Fruit fly (Drosophila melanogaster) whole organism, embryonic: Measurements from ENCODE around the gene CG1840.
A peak's percentile ranks its signal among the peaks of the same experiment; 100 is the strongest.

Source experiments
- CG13123 ChIP-seq: fragments of 200-800 bp; sonication (Bioruptor generic); optimal IDR thresholded peaks from 2 replicates; lab custom pipeline; 2016; ENCODE audit warnings: missing biosample characterization, missing genetic modification characterization
- CG1529 ChIP-seq: fragments of 200-800 bp; sonication (Bioruptor generic); optimal IDR thresholded peaks from 3 replicates; lab custom pipeline; 2018; ENCODE audit warnings: missing biosample characterization, missing genetic modification characterization
- CG9215 ChIP-seq: fragments of 200-800 bp; sonication (Bioruptor generic); IDR thresholded peaks from 2 replicates; pipeline ENCODE4 v1.3.6; 2022; ENCODE audit warnings: missing biosample characterization, missing genetic modification characterization
- Dll ChIP-seq: fragments of 200-800 bp; sonication (Bioruptor generic); IDR thresholded peaks from 4 replicates; pipeline ENCODE4 v1.3.6; 2022; ENCODE audit warnings: missing biosample characterization, missing genetic modification characterization; ENCODE audit not compliant: partially characterized antibody
- Drgx ChIP-seq: fragments of 200-800 bp; sonication (Bioruptor generic); IDR thresholded peaks from 2 replicates; pipeline ENCODE4 v1.3.6; 2022; ENCODE audit warnings: missing biosample characterization, missing genetic modification characterization
- br ChIP-seq: fragments of >200 bp; optimal IDR thresholded peaks from 2 replicates; lab custom pipeline; 2017
- chif ChIP-seq, 2 experiments: fragments of 200-800 bp; sonication (Bioruptor generic); optimal IDR thresholded peaks; 3 replicates each; lab custom pipeline; 2016; ENCODE audit warnings: missing biosample characterization in 2 of 2, missing genetic modification characterization in 2 of 2
- gfzf ChIP-seq: fragments of 200-800 bp; sonication (Bioruptor generic); optimal IDR thresholded peaks from 2 replicates; lab custom pipeline; 2016; ENCODE audit warnings: missing biosample characterization, mild to moderate bottlenecking, missing genetic modification characterization, moderate library complexity
- kni ChIP-seq: fragments of 200-800 bp; sonication (Bioruptor generic); optimal IDR thresholded peaks from 3 replicates; lab custom pipeline; 2017; ENCODE audit warnings: mild to moderate bottlenecking, missing biosample characterization, missing genetic modification reagents, missing genetic modification characterization
- nau ChIP-seq: fragments of 200-800 bp; sonication (Bioruptor generic); optimal IDR thresholded peaks from 3 replicates; lab custom pipeline; 2017; ENCODE audit warnings: missing biosample characterization, mild to moderate bottlenecking, missing genetic modification characterization, missing genetic modification reagents
- pb ChIP-seq: fragments of 200-800 bp; sonication (Bioruptor generic); optimal IDR thresholded peaks from 3 replicates; lab custom pipeline; 2016; ENCODE audit warnings: missing biosample characterization, missing genetic modification characterization
- zfh1 ChIP-seq: fragments of 200-800 bp; sonication (Bioruptor generic); IDR thresholded peaks from 3 replicates; pipeline ENCODE4 v1.3.6; 2022; ENCODE audit warnings: missing biosample characterization, missing genetic modification characterization

DNA sequence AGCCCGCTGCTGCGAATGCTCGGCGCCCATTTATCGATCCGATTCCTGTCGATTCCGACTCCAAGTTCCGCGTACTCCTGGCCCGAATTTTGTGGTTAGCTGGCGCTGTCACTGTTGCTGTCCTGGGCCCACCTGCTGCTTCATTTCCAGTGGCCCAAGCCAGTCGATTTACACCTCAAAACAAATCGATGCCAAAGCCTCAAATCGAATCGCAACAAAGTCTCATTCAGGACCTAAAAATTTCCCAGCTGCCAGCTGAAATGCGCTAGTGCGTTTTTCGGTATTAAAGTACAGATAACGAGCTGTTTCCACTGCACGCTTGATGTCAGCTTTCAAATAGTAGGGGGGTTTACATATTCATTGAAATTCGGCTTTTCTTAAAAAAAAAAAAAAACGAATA, 15.6 kb upstream of the CG1840 start, which contains the start of gene BORCS5:
- no peak for TF ChIP-seq kni (GFP tag; lab: Kevin White, UChicago)
- TF ChIP-seq chif (GFP tag; optimal IDR thresholded peaks at IDR 0.05; lab: Kevin White, UChicago), result no peak
- TF ChIP-seq gfzf (GFP tag; lab: Kevin White, UChicago), result peak; percentile 77
- 0 out of 4 replicates have a peak, but pooled peaks have one; percentile 12 for TF ChIP-seq Dll (GFP tag; lab: Robert Waterston, UW)
- no peak for TF ChIP-seq Drgx
- TF ChIP-seq CG9215 (GFP tag; lab: Robert Waterston, UW), result no peak
- TF ChIP-seq br, result no peak
- no peak for TF ChIP-seq zfh1
- TF ChIP-seq CG13123 (GFP tag; lab: Kevin White, UChicago), result no peak
- no peak for TF ChIP-seq nau (GFP tag; lab: Kevin White, UChicago)
- TF ChIP-seq CG1529 (GFP tag; lab: Kevin White, UChicago), result no peak
- no peak for TF ChIP-seq pb (GFP tag; lab: Kevin White, UChicago)
